Fruit fly (Drosophila melanogaster) whole organism, prepupa: Measurements from ENCODE around the gene CG31626.

Experiments
- CG11294 ChIP-seq: fragments of 200-800 bp; sonication (Bioruptor generic); IDR thresholded peaks from 2 replicates; pipeline ENCODE4 v1.3.6; 2022; ENCODE audit warnings: missing biosample characterization, missing genetic modification characterization
- CG11762 ChIP-seq: fragments of 200-800 bp; sonication (Bioruptor generic); optimal IDR thresholded peaks from 3 replicates; lab custom pipeline; 2016; ENCODE audit warnings: missing biosample characterization, missing genetic modification characterization; ENCODE audit not compliant: insufficient read depth
- CG15336 ChIP-seq: fragments of 200-800 bp; sonication (Bioruptor generic); IDR thresholded peaks from 2 replicates; pipeline ENCODE4 v1.3.6; 2022; ENCODE audit warnings: missing biosample characterization, missing genetic modification characterization
- CG1621 ChIP-seq: fragments of 200-800 bp; sonication (Bioruptor generic); optimal IDR thresholded peaks from 3 replicates; lab custom pipeline; 2018; ENCODE audit warnings: missing biosample characterization, mild to moderate bottlenecking, missing genetic modification characterization
- CG3032 ChIP-seq: fragments of 200-800 bp; optimal IDR thresholded peaks from 2 replicates; lab custom pipeline; 2019; ENCODE audit warnings: missing biosample characterization, mild to moderate bottlenecking, missing genetic modification characterization, moderate library complexity
- CG31627 ChIP-seq: fragments of 200-800 bp; sonication (Bioruptor generic); optimal IDR thresholded peaks from 3 replicates; lab custom pipeline; 2016; ENCODE audit warnings: missing biosample characterization, missing genetic modification characterization
- CG34406 ChIP-seq: fragments of 200-800 bp; sonication (Bioruptor generic); optimal IDR thresholded peaks from 3 replicates; lab custom pipeline; 2016; ENCODE audit warnings: missing biosample characterization, missing genetic modification characterization
- CG3919 ChIP-seq: fragments of 200-800 bp; sonication (Bioruptor generic); optimal IDR thresholded peaks from 3 replicates; lab custom pipeline; 2016; ENCODE audit warnings: missing biosample characterization, missing genetic modification characterization
- CG6163 ChIP-seq: fragments of 200-800 bp; sonication (Bioruptor generic); IDR thresholded peaks from 3 replicates; pipeline ENCODE4 v1.3.6; 2022; ENCODE audit warnings: missing biosample characterization, missing genetic modification characterization
- CG6792 ChIP-seq: fragments of 200-800 bp; sonication (Bioruptor generic); optimal IDR thresholded peaks from 3 replicates; lab custom pipeline; 2016; ENCODE audit warnings: missing biosample characterization, missing genetic modification characterization
- CG6808 ChIP-seq: fragments of 200-800 bp; sonication (Bioruptor generic); optimal IDR thresholded peaks from 3 replicates; lab custom pipeline; 2017; ENCODE audit warnings: missing biosample characterization, missing genetic modification characterization, mild to moderate bottlenecking, moderate library complexity, missing genetic modification reagents
- CG6854 ChIP-seq: fragments of 200-800 bp; sonication (Bioruptor generic); optimal IDR thresholded peaks from 2 replicates; lab custom pipeline; 2017; ENCODE audit warnings: missing biosample characterization, mild to moderate bottlenecking, missing genetic modification characterization
- CG7368 ChIP-seq: fragments of 200-800 bp; sonication (Bioruptor generic); optimal IDR thresholded peaks from 3 replicates; lab custom pipeline; 2016; ENCODE audit warnings: missing biosample characterization, missing genetic modification characterization
- Eip75B ChIP-seq: fragments of 200-800 bp; sonication (Bioruptor generic); optimal IDR thresholded peaks from 3 replicates; lab custom pipeline; 2016; ENCODE audit warnings: missing biosample characterization, missing genetic modification characterization
- Eip78C ChIP-seq: fragments of 200-800 bp; sonication (Bioruptor generic); peaks from one replicate; lab custom pipeline; 2016; ENCODE audit warnings: missing biosample characterization, missing genetic modification characterization
- Ets21C ChIP-seq: fragments of 200-800 bp; sonication (Bioruptor generic); optimal IDR thresholded peaks from 3 replicates; lab custom pipeline; 2016; ENCODE audit warnings: missing biosample characterization, missing genetic modification characterization
- Ets96B ChIP-seq: fragments of 200-800 bp; optimal IDR thresholded peaks from 2 replicates; lab custom pipeline; 2019; ENCODE audit warnings: missing biosample characterization, mild to moderate bottlenecking, missing genetic modification characterization, moderate library complexity
- Lpt ChIP-seq: fragments of 200-800 bp; sonication (Bioruptor generic); optimal IDR thresholded peaks from 3 replicates; lab custom pipeline; 2016; ENCODE audit warnings: missing biosample characterization, missing genetic modification characterization
- Met ChIP-seq: fragments of 200-800 bp; sonication (Bioruptor generic); optimal IDR thresholded peaks from 3 replicates; lab custom pipeline; 2016; ENCODE audit warnings: missing biosample characterization, missing genetic modification characterization
- OdsH ChIP-seq: fragments of 200-800 bp; sonication (Bioruptor generic); optimal IDR thresholded peaks from 3 replicates; lab custom pipeline; 2016; ENCODE audit warnings: missing biosample characterization, missing genetic modification characterization
- Smox ChIP-seq: fragments of 200-800 bp; sonication (Bioruptor generic); optimal IDR thresholded peaks from 3 replicates; lab custom pipeline; 2016; ENCODE audit warnings: missing biosample characterization, missing genetic modification characterization
- Sox102F ChIP-seq: fragments of 200-800 bp; sonication (Bioruptor generic); optimal IDR thresholded peaks from 2 replicates; lab custom pipeline; 2016; ENCODE audit warnings: missing biosample characterization, mild to moderate bottlenecking, missing genetic modification characterization
- Sox14 ChIP-seq: fragments of 200-800 bp; sonication (Bioruptor generic); optimal IDR thresholded peaks from 3 replicates; lab custom pipeline; 2016; ENCODE audit warnings: missing biosample characterization, missing genetic modification characterization
- cyc ChIP-seq: fragments of 200-800 bp; sonication (Bioruptor generic); optimal IDR thresholded peaks from 3 replicates; lab custom pipeline; 2016; ENCODE audit warnings: missing biosample characterization, missing genetic modification characterization
- dsx ChIP-seq: fragments of 200-800 bp; optimal IDR thresholded peaks from 3 replicates; lab custom pipeline; 2019; ENCODE audit warnings: missing biosample characterization, mild to moderate bottlenecking, missing genetic modification characterization, moderate library complexity; ENCODE audit not compliant: poor library complexity, severe bottlenecking
- eg ChIP-seq: fragments of 200-800 bp; sonication (Bioruptor generic); IDR thresholded peaks from 3 replicates; pipeline ENCODE4 v1.3.6; 2022; ENCODE audit warnings: missing biosample characterization, missing genetic modification characterization
- esn ChIP-seq: fragments of 200-800 bp; sonication (Bioruptor generic); optimal IDR thresholded peaks from 2 replicates; lab custom pipeline; 2016; ENCODE audit warnings: missing biosample characterization, mild to moderate bottlenecking, missing genetic modification characterization, moderate library complexity
- fkh ChIP-seq: fragments of 200-800 bp; sonication (Bioruptor generic); optimal IDR thresholded peaks from 3 replicates; lab custom pipeline; 2017; ENCODE audit warnings: missing biosample characterization, mild to moderate bottlenecking, missing genetic modification characterization, moderate library complexity
- lz ChIP-seq: fragments of 200-800 bp; sonication (Bioruptor generic); optimal IDR thresholded peaks from 3 replicates; lab custom pipeline; 2016; ENCODE audit warnings: missing biosample characterization, missing genetic modification characterization
- net ChIP-seq: fragments of 200-800 bp; sonication (Bioruptor generic); optimal IDR thresholded peaks from 3 replicates; lab custom pipeline; 2016; ENCODE audit warnings: missing biosample characterization, missing genetic modification characterization
- pdm3 ChIP-seq: fragments of 200-800 bp; sonication (Bioruptor generic); optimal IDR thresholded peaks from 3 replicates; lab custom pipeline; 2016; ENCODE audit warnings: missing biosample characterization, missing genetic modification characterization
- salr ChIP-seq, 2 experiments: fragments of 200-800 bp; sonication (Bioruptor generic); optimal IDR thresholded peaks; 3 replicates each; lab custom pipeline; 2016 to 2018; ENCODE audit warnings: missing biosample characterization in 2 of 2, missing genetic modification characterization in 2 of 2, mild to moderate bottlenecking in 1 of 2
- spab ChIP-seq: fragments of 200-800 bp; sonication (Bioruptor generic); optimal IDR thresholded peaks from 2 replicates; lab custom pipeline; 2017; ENCODE audit warnings: missing biosample characterization, mild to moderate bottlenecking, missing genetic modification characterization, missing genetic modification reagents
- svp ChIP-seq: fragments of 200-800 bp; sonication (Bioruptor generic); peaks from one replicate; lab custom pipeline; 2016; ENCODE audit warnings: missing biosample characterization, missing genetic modification characterization
- topi ChIP-seq: fragments of 200-800 bp; sonication (Bioruptor generic); optimal IDR thresholded peaks from 3 replicates; lab custom pipeline; 2016; ENCODE audit warnings: missing biosample characterization, missing genetic modification characterization
- vri ChIP-seq: fragments of 200-800 bp; sonication (Bioruptor generic); optimal IDR thresholded peaks from 3 replicates; lab custom pipeline; 2016; ENCODE audit warnings: missing biosample characterization, mild to moderate bottlenecking, missing genetic modification characterization

CG31626 gene

dm6 chr2L:21218912-21219246, 17.7 kb downstream of the CG31626 start:
- TF ChIP-seq CG11762 (GFP tag; lab: Kevin White, UChicago) (no peak), fkh (GFP tag; lab: Kevin White, UChicago) (peak; percentile 82), CG1621 (tag; lab: Kevin White, UChicago) (no peak), CG6854 (GFP tag; lab: Kevin White, UChicago) (no peak), CG34406 (GFP tag; lab: Kevin White, UChicago) (no peak), Met (GFP tag; lab: Kevin White, UChicago) (no peak), Smox (GFP tag; lab: Kevin White, UChicago) (no peak), CG15336 (no peak), Sox14 (GFP tag; lab: Kevin White, UChicago) (no peak), vri (GFP tag; lab: Kevin White, UChicago) (peak; percentile 5), spab (GFP tag; lab: Kevin White, UChicago) (no peak), salr (GFP tag; optimal IDR thresholded peaks at IDR 0.05; lab: Kevin White, UChicago) (no peak)

dm6 chr2L:21218240-21218911, 18.2 kb downstream of the CG31626 start, which contains the start of gene CG8679:
Gene CG8679 (minus strand): TSS chr2L:21218544.
- peak; percentile 24 for TF ChIP-seq dsx
- no peak for TF ChIP-seq Smox (GFP tag; lab: Kevin White, UChicago)
- no peak for TF ChIP-seq CG7368
- no peak for TF ChIP-seq lz
- TF ChIP-seq Lpt (GFP tag; lab: Kevin White, UChicago): no peak
- peak; percentile 52 for TF ChIP-seq CG1621 (tag; lab: Kevin White, UChicago)
- peak; percentile 72 for TF ChIP-seq svp

DNA sequence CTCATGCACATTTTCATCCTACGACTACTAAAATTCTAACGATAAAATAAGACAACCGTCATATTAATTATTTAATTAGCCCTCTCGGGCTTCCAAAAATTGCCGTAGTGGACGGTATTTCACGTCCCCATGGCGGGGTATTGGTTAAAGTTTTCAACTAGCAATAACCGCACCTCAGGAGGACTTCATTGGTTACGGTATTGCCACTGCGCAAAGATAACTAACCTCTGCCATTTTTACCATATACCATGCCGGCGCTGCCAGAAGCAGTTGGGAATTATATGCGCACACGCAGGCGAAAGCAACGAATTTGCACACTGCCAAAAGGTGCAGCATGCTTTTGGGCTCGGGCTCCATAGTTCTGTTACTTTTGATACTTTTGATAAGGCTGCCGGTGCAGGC, 21.6 kb downstream of the CG31626 start:
- peak; percentile 62 for TF ChIP-seq CG1621 (tag; lab: Kevin White, UChicago)
- peak; percentile 65 for TF ChIP-seq cyc (GFP tag; lab: Kevin White, UChicago)
- TF ChIP-seq topi (GFP tag; lab: Kevin White, UChicago): peak; percentile 63
- peak; percentile 39 for TF ChIP-seq OdsH (GFP tag; lab: Kevin White, UChicago)
- TF ChIP-seq Ets21C (GFP tag; lab: Kevin White, UChicago): no peak
- peak; percentile 75 for TF ChIP-seq Eip78C (GFP tag; lab: Kevin White, UChicago)
- TF ChIP-seq net (GFP tag; lab: Kevin White, UChicago): no peak
- no peak for TF ChIP-seq CG11294 (GFP tag; lab: Robert Waterston, UW)
- peak; percentile 46 for TF ChIP-seq Met (GFP tag; lab: Kevin White, UChicago)
- peak; percentile 88 for TF ChIP-seq svp
- peak; percentile 43 for TF ChIP-seq Sox14 (GFP tag; lab: Kevin White, UChicago)
- 0 out of 3 replicates have a peak, but pooled peaks have one; percentile 39 for TF ChIP-seq CG6163 (GFP tag; lab: Robert Waterston, UW)
- TF ChIP-seq CG7368: no peak
- no peak for TF ChIP-seq CG3032 (tag; lab: Kevin White, UChicago)
- TF ChIP-seq eg: no peak
- peak; percentile 59 for TF ChIP-seq vri (GFP tag; lab: Kevin White, UChicago)
- peak; percentile 43 for TF ChIP-seq pdm3
- peak; percentile 30 for TF ChIP-seq Ets96B
- peak; percentile 49 for TF ChIP-seq CG31627 (GFP tag; lab: Kevin White, UChicago)
- TF ChIP-seq Eip75B (GFP tag; lab: Kevin White, UChicago): peak; percentile 58
- TF ChIP-seq Sox102F (GFP tag; lab: Kevin White, UChicago): peak; percentile 48
- no peak for TF ChIP-seq CG15336
- TF ChIP-seq CG6792: peak; percentile 14
- TF ChIP-seq CG3919: peak; percentile 63
- peak; percentile 68 for TF ChIP-seq esn
- TF ChIP-seq Smox (GFP tag; lab: Kevin White, UChicago): peak; percentile 62
- TF ChIP-seq lz: peak; percentile 48
- no peak for TF ChIP-seq CG6808
